Fruit fly (Drosophila melanogaster): Measurements from ENCODE around the gene CG13096.
A peak's percentile ranks its signal among the peaks of the same experiment; 100 is the strongest.

dm6 chr2L:8521724-8522309 lies 10.2 kb upstream of the CG13096 start, which contains the start of gene Acer:
- TF ChIP-seq ovo (GFP tag; optimal IDR thresholded peaks at IDR 0.05) (peak; percentile 95), CG33017 (tag; optimal IDR thresholded peaks at IDR 0.05) (no peak), CG11617 (GFP tag; optimal IDR thresholded peaks at IDR 0.05) (no peak), CG7045 (GFP tag; optimal IDR thresholded peaks at IDR 0.05) (no peak), kay (GFP tag; ENCODE audit: borderline replicate concordance) (no peak), CG5204 (GFP tag; optimal IDR thresholded peaks at IDR 0.05) (no peak), bab1 (GFP tag; optimal IDR thresholded peaks at IDR 0.05) (peak; percentile 48), CG12768 (GFP tag; optimal IDR thresholded peaks at IDR 0.05) (peak; percentile 2), Hr96 (GFP tag; optimal IDR thresholded peaks at IDR 0.05) (no peak)
